Worm (Caenorhabditis elegans) whole organism, L2 larva: ENCODE results near the gene K08D8.10.

Source experiments
- ama-1 ChIP-seq: fragments of 150-350 bp; optimal IDR thresholded peaks from 2 replicates; lab custom pipeline; 2018; ENCODE audit warnings: inconsistent platforms
- egl-27 ChIP-seq: sonication (generic microtip); optimal IDR thresholded peaks from 3 replicates; lab custom pipeline; 2017; ENCODE audit warnings: missing biosample characterization, missing genetic modification reagents, missing genetic modification characterization
- nhr-237 ChIP-seq: fragments of 150-350 bp; optimal IDR thresholded peaks from 2 replicates; lab custom pipeline; 2014; ENCODE audit warnings: missing biosample characterization, missing genetic modification characterization
- nhr-25 ChIP-seq: fragments of 150-350 bp; sonication (generic microtip); optimal IDR thresholded peaks from 3 replicates; lab custom pipeline; 2014; ENCODE audit warnings: missing biosample characterization, missing genetic modification characterization

ce11 chrIV:12941254-12941653 lies 40.9 kb downstream of the K08D8.10 start, which contains the start of gene dod-24:
- TF ChIP-seq ama-1 (lab: Kevin White, UChicago), result no peak
- TF ChIP-seq egl-27 (tag; lab: Kevin White, UChicago), result no peak
- TF ChIP-seq nhr-25, result no peak
- no peak for TF ChIP-seq nhr-237 (tag; lab: Kevin White, UChicago)
